Fruit fly (Drosophila melanogaster): ENCODE measurements around the gene CG7208.

The CG7208 gene

DNA sequence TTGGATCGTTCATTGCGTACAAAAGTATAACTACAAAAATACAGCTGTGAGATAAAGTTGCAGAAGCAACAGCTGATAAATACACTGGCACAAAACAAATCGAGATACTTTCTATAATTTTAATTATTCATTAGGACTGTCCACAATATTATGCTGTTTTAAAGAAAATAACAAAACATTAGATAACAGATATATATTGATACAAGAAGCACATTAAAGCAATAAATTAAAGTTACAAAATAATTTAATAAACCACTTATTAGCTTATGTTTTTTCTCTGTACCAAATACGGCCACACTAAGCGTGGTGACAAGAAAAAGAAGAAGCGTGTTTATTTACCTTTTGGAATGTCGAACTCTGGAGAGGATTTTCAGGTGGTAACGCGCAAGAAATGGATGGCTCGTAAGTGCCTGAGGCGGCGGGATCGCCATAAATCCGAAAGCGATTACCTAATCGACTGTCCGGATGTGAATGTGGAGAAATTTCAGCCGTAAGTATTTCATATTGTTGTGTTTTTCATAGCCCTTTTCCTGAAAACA, 34.8 kb upstream of the CG7208 start, which contains the start of the genes CG7988 and CG7183 (continued):
- TF ChIP-seq so (GFP tag; IDR thresholded peaks at IDR 0.05) (peak; percentile 97), D (optimal IDR thresholded peaks at IDR 0.05) (no peak), D (GFP tag; optimal IDR thresholded peaks at IDR 0.05) (peak; percentile 94), ewg (GFP tag; optimal IDR thresholded peaks at IDR 0.05) (peak; percentile 95), scrt (GFP tag; optimal IDR thresholded peaks at IDR 0.05) (peak; percentile 89), kni (GFP tag; optimal IDR thresholded peaks at IDR 0.05) (peak; percentile 50), tup (GFP tag; optimal IDR thresholded peaks at IDR 0.05) (peak; percentile 90), Ada2b (GFP tag; IDR thresholded peaks at IDR 0.05) (peak; percentile 98), CG8359 (GFP tag; optimal IDR thresholded peaks at IDR 0.05; ENCODE audit: borderline replicate concordance) (peak; percentile 80), pb (GFP tag; optimal IDR thresholded peaks at IDR 0.05) (peak; percentile 73), Elba2 (GFP tag; optimal IDR thresholded peaks at IDR 0.05) (peak; percentile 93), dati (GFP tag; IDR thresholded peaks at IDR 0.05) (peak; percentile 93), CG16813 (GFP tag; IDR thresholded peaks at IDR 0.05; ENCODE audit: partially characterized antibody) (no peak), CG15269 (tag; optimal IDR thresholded peaks at IDR 0.05) (peak; percentile 98), CG6813 (GFP tag; optimal IDR thresholded peaks at IDR 0.05) (peak; percentile 84), odd (GFP tag; optimal IDR thresholded peaks at IDR 0.05) (no peak), CG11398 (GFP tag; optimal IDR thresholded peaks at IDR 0.05) (peak; percentile 84), slbo (GFP tag; IDR thresholded peaks at IDR 0.05) (peak; percentile 99), CG12071 (GFP tag; optimal IDR thresholded peaks at IDR 0.05) (peak; percentile 83), C15 (GFP tag; IDR thresholded peaks at IDR 0.05) (peak; percentile 96), Lhr (GFP tag; optimal IDR thresholded peaks at IDR 0.05) (peak; percentile 94), pan (optimal IDR thresholded peaks at IDR 0.05) (no peak), pan (GFP tag; optimal IDR thresholded peaks at IDR 0.05 in 1 of 2, IDR thresholded peaks at IDR 0.05 in 1 of 2) (peak in 1 of 2 experiments; percentile 99), Nf-YA (GFP tag; IDR thresholded peaks at IDR 0.05) (peak; percentile 98), CG7928 (GFP tag; optimal IDR thresholded peaks at IDR 0.05) (peak; percentile 62), cad (GFP tag; optimal IDR thresholded peaks at IDR 0.05) (no peak), Atf-2 (GFP tag; optimal IDR thresholded peaks at IDR 0.05) (peak; percentile 96), E2f1 (GFP tag; IDR thresholded peaks at IDR 0.05) (peak; percentile 99), Rx (GFP tag; IDR thresholded peaks at IDR 0.05) (peak; percentile 93), luna (GFP tag; optimal IDR thresholded peaks at IDR 0.05) (peak; percentile 87), slou (GFP tag; optimal IDR thresholded peaks at IDR 0.05) (peak; percentile 92), NfI (GFP tag; optimal IDR thresholded peaks at IDR 0.05) (peak; percentile 97), crol (GFP tag; IDR thresholded peaks at IDR 0.05) (peak; percentile 72), dimm (GFP tag; IDR thresholded peaks at IDR 0.05) (peak; percentile 96), CG11093 (GFP tag; IDR thresholded peaks at IDR 0.05) (peak; percentile 98), pho (GFP tag; optimal IDR thresholded peaks at IDR 0.05) (peak; percentile 95), CG6272 (GFP tag; IDR thresholded peaks at IDR 0.05) (peak; percentile 98), CG1024 (GFP tag; IDR thresholded peaks at IDR 0.05) (peak; percentile 94), CG2889 (GFP tag; IDR thresholded peaks at IDR 0.05) (peak; percentile 98), CG11560 (tag; IDR thresholded peaks at IDR 0.05) (peak; percentile 90), HLHmδ (GFP tag; optimal IDR thresholded peaks at IDR 0.05) (no peak), CG2120 (GFP tag; optimal IDR thresholded peaks at IDR 0.05) (peak; percentile 98), CG11696 (GFP tag; IDR thresholded peaks at IDR 0.05) (peak; percentile 93), CG12942 (GFP tag; optimal IDR thresholded peaks at IDR 0.05) (peak; percentile 97), jumu (GFP tag; optimal IDR thresholded peaks at IDR 0.05) (peak; percentile 93), CG7372 (GFP tag; IDR thresholded peaks at IDR 0.05) (peak; percentile 97), zfh2 (GFP tag; optimal IDR thresholded peaks at IDR 0.05) (peak; percentile 91), Six4 (GFP tag; optimal IDR thresholded peaks at IDR 0.05) (peak; percentile 97), sr (GFP tag; IDR thresholded peaks at IDR 0.05) (peak; percentile 74; the same call in 2 of the 3 replicates), CG1233 (GFP tag; optimal IDR thresholded peaks at IDR 0.05) (peak; percentile 96), CG18262 (tag; optimal IDR thresholded peaks at IDR 0.05) (peak; percentile 99), Max (GFP tag; optimal IDR thresholded peaks at IDR 0.05) (peak; percentile 96)
